Worm (Caenorhabditis elegans): ENCODE results near the gene ZC196.5.
"Not testable (repeated sequence)": the region's sequence is repeated elsewhere in the genome, so short reads cannot be mapped to it uniquely, and the experiment has no call there.

The ZC196.5 gene

DNA sequence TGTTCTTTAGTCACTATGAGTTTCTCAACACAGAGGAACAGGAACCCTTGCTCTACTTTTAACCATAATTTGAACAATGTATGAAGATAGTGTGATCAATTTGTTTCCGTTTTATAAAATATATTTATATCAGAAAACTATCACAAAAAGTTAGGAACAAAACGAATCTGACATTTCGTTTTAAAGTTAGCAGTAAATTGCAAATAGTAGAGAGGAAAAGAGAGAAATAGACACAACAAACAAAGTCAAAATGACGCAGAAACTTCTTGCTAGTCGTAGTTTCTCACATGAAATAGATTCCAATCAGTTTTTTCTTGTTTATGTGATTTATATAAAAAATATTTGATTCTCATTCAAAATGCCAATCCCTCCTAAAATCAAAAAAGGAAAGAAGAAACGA is at the start of gene ZC196.5:
ZC196.5 (plus strand) TSS at position 301 of the 400 bp plus-strand sequence.
- no peak for TF ChIP-seq unc-62 (GFP tag; optimal IDR thresholded peaks at IDR 0.05)

DNA sequence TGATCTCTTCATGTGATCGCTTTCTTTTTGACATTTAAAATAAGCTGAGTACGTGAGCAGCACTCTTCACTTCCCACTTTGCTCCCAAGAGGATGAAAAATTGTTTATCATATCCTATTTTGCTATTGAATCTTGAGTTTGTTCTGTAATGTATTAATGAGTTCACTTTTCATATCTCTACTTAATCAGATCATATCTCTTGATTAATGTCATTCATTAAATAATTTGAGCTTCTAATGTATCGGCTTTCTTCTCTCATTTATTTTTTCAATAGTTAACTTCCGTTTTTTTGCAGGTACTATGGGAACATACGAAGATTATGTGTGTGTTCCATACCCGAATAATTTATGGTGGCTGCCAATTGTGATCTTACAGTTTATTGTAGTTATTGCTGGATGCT is 48.1 kb upstream of the ZC196.5 start, which contains the start of gene ZC190.2:
ZC190.2 (plus strand) TSS at position 301 of the 400 bp plus-strand sequence.
- TF ChIP-seq unc-62 (GFP tag; optimal IDR thresholded peaks at IDR 0.05): no peak

DNA sequence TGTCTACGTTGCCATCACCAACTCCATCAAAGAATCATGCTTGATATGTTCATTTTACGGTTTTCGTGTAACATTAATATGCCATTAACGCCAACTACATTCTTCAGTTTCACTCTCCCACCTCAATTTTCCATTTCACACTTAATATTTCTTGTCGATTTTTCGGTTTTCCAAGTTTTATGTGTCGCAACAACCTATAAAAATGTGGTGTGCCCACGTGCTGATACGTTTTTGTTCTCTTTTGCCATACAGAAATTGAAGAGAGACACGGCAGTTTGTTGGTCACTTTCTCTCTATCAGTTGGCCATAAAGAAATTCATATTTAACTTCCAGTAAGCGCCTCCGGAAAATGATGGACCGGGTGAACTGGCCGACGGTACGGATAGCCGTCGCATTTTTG is 46.5 kb upstream of the ZC196.5 start, which contains the start of gene cln-3.3:
cln-3.3 (plus strand) TSS at position 334 of the 400 bp plus-strand sequence.
- no peak for TF ChIP-seq unc-62 (GFP tag; optimal IDR thresholded peaks at IDR 0.05)

DNA sequence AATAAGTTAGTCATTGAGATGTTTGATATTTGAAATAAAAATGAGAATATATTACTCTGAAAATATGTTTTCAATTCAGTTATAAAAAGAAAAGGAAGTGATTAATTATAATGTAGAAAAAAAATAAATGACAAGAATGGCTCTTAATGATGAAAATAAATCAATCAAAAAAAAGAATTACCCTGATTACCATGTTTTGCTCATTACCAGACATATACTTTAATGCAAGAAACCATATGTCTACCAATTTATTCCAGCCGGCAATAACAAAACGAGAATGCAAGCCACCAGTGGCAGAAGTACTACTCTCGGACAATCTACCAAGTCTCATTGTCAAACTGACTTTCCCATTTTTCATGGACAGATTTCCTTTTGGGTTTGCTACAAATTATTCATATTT is 45.4 kb upstream of the ZC196.5 start:
- TF ChIP-seq unc-62 (GFP tag; optimal IDR thresholded peaks at IDR 0.05): no peak

DNA sequence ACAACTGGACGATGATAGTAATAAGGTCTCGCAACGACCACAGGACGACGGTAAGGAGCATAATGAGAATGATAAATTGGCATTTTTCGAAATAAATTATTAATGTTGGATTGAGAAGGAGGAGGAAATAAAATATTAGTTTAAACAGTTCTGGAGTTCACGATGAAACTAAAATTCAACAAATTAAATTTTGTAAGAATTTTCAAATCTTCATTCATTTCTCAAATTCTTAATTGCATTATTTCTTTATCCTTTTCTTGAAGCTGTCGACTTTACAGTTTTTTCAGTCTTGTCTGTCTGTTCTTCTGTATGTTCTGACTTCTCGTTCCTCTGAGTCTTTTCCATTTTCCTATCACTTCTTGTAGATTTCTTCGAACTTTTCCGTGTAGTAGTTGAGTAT is 42.4 kb upstream of the ZC196.5 start, which contains the start of gene ZC190.7:
ZC190.7 (minus strand) TSS at position 101 of the 400 bp plus-strand sequence.
- TF ChIP-seq unc-62 (GFP tag; optimal IDR thresholded peaks at IDR 0.05): no peak

DNA sequence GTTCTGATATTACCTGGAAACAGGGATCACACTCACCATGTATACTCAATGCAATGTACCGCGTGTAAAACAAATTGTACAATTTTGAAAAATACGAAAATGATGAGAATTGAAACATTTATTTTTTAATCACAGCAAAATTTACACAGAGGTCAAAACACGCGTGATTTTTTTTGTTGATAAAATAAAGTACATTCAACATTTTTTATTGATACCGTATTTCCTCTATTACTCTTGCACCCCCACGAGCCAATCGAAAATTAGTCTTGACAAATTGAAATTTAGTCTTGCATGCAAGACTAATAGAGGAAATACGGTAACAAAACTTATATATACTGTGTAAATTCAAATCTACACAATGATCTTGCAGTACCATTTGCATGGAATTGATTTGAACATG is 41.5 kb upstream of the ZC196.5 start, which contains the start of gene ZC190.8:
ZC190.8 (minus strand) TSS at position 101 of the 400 bp plus-strand sequence.
- TF ChIP-seq unc-62 (GFP tag; optimal IDR thresholded peaks at IDR 0.05): no peak

DNA sequence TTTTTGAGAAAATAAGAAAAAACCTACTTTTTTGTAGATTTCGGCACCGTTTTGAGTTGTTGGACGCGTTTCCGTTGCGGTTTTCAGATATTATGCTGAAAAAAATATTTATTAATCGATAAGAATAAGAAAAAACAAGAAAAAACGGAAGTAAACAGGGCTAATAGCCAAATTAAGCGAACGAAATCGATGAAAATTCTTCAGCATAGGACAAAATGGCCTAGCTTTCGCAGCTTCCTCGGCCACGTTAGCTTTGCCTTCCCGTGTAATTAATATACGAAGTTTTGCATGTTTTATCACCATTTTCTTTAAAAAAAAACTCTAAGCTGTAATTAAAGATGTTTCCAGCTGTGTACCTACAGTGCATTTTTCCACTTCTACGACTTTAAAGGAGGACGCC is 33.0 kb upstream of the ZC196.5 start, which contains the start of gene ZC190.10:
ZC190.10 (minus strand) TSS at position 101 of the 400 bp plus-strand sequence.
- TF ChIP-seq unc-62 (GFP tag; optimal IDR thresholded peaks at IDR 0.05): not testable (repeated sequence)

DNA sequence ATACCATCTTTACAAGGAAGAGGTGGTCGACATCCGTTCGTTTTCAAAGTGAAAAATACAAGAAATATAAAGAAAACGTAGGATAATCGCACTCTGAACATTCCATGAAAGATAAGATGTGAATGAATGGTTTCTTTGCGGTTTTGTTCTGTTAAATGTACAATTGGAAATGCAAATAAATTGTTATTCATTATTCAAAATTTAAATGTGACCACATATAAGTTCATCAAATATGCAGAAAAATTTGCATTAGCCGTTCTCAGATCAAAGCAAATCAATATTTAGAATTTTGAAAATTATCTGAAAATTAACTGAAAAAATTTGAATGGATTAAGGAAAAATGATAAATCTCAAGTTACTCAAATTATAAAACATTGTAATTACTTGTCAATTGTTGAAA is 17.3 kb upstream of the ZC196.5 start, which contains the start of gene ZC178.2:
ZC178.2 (minus strand) TSS at position 101 of the 400 bp plus-strand sequence.
- TF ChIP-seq unc-62 (GFP tag; optimal IDR thresholded peaks at IDR 0.05): no peak

DNA sequence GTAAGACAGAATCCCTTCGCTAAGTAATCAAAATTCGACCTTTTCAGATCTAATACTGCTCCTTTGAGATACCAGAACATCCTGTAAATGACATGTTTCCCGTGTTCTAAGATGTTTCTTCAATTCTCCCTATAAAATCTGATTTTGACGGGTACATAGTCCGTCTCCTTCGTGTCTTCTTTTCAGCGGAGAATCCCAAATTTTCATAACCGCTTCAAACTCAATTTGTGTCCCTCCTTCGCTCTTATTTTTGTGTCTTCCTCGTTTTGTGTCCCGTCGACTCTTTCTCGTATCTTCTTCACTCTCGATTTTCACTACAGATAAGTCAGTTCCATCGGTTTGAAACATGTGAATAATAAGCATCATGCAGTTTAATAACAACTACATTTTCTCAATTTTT is 13.0 kb upstream of the ZC196.5 start, which contains the start of gene glr-5:
glr-5 (plus strand) TSS at position 321 of the 400 bp plus-strand sequence.
- no peak for TF ChIP-seq unc-62 (GFP tag; optimal IDR thresholded peaks at IDR 0.05)

DNA sequence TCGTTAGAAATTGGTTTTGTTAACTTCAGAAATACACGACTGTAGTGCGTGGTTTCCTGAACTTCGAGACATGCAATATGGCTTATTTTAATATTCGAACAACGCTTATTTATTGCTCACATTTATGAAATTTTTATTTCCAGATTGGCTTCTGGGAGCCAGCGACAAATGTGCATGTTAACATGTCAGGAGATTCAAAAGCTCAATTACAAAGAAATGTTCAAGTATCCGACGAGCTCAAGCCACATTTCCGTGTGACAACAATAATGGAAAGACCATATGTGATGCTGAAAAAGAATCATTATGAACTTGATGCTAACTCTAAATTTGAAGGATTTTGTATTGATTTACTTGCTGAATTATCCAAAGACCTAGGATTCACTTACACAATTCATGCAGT is 10.8 kb upstream of the ZC196.5 start:
- TF ChIP-seq unc-62 (GFP tag; optimal IDR thresholded peaks at IDR 0.05): no peak

DNA sequence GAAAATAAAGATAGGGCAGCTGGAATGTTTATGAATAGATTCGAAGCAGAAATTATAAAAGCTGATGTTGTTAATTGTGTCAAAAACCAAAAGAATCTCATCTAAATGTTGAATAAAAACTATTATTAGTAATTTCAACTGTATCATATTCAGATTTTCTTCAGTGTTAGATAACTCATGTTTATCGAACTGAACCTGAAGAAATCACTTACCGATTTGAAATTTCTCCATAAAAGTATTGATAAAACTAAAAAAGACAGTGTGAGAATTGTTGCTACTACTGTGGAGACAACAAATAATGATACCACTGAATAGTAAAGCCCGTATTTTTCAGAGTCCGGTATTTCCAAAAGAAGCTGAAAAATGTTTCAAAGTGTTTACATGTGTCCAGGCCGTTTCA is 7.0 kb upstream of the ZC196.5 start, which contains the start of gene ZC196.8:
ZC196.8 (minus strand) TSS at position 101 of the 400 bp plus-strand sequence.
- TF ChIP-seq unc-62 (GFP tag; optimal IDR thresholded peaks at IDR 0.05): not testable (repeated sequence)

DNA sequence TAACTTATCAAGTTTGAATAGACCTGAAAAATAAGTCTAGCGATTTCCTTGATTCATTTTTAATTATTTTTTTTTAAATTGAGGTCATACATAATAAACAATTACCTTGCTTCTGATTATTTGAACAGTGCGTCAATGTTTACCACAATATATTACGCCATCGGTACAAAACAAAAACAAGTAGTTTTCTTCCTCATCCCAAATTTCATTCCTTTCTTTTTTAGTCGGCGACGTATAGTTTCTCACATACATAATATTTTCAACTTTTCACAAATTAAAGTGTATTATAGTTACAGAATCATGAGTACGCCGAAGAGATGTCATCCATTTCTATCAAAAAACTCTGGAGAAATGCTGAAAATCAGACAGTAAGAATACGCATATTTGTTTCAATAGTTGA is 3.0 kb upstream of the ZC196.5 start, which contains the start of gene droe-8:
droe-8 (plus strand) TSS at position 301 of the 400 bp plus-strand sequence.
- TF ChIP-seq unc-62 (GFP tag; optimal IDR thresholded peaks at IDR 0.05): not testable (repeated sequence)

DNA sequence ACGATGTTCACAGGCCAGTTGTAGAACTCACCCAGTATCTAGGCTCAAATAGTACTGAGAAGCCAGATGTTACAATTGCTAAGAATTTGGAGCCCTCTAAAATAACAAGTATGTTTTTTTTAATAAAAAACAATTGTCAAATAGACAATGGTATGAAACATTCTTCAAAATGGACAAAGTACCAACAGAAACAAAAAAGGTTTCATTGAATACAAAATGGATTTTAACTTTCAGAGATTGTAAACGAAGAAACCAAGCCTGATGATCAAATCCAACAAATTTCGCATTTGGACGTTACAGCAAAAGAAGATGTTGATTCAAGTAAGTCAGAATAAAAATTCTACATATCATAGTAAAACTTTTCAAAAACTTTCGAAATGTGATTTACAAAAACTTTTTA is 2.1 kb upstream of the ZC196.5 start, which contains the start of gene ZC196.9:
ZC196.9 (minus strand) TSS at position 101 of the 400 bp plus-strand sequence.
- TF ChIP-seq unc-62 (GFP tag; optimal IDR thresholded peaks at IDR 0.05): no peak

DNA sequence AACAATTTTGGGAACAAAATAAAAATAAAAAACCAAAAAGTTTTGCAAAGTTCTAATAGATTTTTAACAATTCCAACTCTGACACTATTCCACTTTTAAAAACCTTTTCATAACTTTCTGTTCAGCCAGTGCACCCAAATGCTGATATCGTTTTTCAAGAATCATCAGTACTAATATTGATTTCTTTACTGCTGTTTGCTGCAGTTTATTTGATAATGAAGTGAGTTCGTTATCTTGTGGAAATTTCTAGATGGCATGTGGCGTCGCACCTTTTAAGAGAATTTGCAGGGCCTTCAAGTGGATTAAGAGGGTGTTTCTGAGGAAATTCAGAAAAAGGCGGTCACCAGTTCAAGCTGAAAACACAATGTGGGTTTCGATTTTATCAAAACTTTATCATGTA is 1.8 kb downstream of the ZC196.5 start:
- TF ChIP-seq unc-62 (GFP tag; optimal IDR thresholded peaks at IDR 0.05): no peak

DNA sequence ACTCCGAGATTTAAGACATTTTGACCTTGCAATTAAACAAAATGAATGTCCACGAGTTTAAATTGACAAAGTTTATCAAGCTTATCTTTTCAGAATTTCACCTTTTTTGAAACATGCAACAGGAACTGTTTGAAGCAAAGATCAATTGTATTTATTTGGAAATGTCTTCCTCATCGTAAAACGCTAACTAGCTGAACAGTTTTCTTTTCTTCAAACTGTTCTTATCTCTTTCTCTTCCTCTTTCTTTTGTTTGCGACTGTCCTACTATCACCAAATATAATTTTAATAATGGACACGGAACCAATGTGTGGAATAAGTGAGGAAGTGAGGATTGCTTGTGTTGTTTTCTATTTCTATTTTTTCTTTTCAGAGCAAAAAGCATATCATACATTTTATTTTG is 3.7 kb downstream of the ZC196.5 start, which contains the start of gene ZC196.4:
ZC196.4 (plus strand) TSS at position 173 of the 400 bp plus-strand sequence.
- TF ChIP-seq unc-62 (GFP tag; optimal IDR thresholded peaks at IDR 0.05): no peak

DNA sequence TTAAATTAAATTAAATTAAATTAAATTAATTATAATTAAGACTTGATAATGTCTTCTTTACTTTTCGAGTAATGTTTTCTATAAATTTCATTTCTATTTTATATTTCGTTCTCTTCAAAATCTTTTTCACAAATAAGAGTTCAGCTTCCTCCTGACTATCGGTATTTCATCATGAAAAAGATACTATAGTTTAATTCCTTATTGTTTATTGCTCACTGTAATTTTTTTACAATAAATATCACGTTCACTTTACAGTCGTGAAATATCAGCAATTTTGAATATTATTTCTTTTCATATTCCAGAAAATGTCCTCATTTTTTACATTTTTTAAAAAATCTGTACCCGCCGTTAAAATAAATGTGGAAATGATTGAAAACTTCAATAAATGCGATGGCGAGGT is 7.2 kb downstream of the ZC196.5 start, which contains the start of gene ZC196.3:
ZC196.3 (plus strand) TSS at position 301 of the 400 bp plus-strand sequence.
- no peak for TF ChIP-seq unc-62 (GFP tag; optimal IDR thresholded peaks at IDR 0.05)

DNA sequence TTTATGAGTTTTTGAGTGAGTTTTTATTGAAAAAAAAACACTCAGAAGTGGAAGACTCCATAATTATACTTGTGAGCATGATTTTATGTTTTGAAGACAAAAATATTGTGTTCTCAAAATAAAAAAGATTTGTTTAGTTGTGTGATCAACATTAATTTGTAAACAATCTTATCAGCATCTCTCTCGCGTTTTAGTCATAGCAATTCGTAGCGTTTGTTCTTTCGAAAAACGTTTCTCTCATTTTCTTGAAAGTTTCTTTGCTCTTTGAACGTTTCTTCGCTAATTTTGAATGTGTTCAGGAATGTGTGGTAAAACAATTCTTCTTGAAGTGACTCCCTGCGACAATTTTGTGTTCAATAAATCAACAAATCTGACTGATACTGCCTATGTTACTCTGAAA is 9.9 kb downstream of the ZC196.5 start, which contains the start of gene ZC196.2:
ZC196.2 (plus strand) TSS at position 301 of the 400 bp plus-strand sequence.
- TF ChIP-seq unc-62 (GFP tag; optimal IDR thresholded peaks at IDR 0.05): no peak
